Worm (Caenorhabditis elegans) whole organism, young adult: ENCODE results near the gene tbx-8.

Source experiments
- K12H6.12 ChIP-seq: fragments of 200-800 bp; sonication (Bioruptor generic); optimal IDR thresholded peaks from 2 replicates; lab custom pipeline; 2018; ENCODE audit warnings: mild to moderate bottlenecking, missing genetic modification characterization, missing compliant biosample characterization
- ama-1 ChIP-seq, 3 experiments: fragments of 150-350 bp in 1 of 3; sonication (generic microtip) in 2 of 3; optimal IDR thresholded peaks; 2 replicates each; lab custom pipeline; 2014 to 2018; ENCODE audit warnings: missing biosample characterization in 2 of 3, missing genetic modification characterization in 2 of 3, missing genetic modification reagents in 2 of 3
- aptf-2 ChIP-seq: fragments of 200-800 bp; sonication (Bioruptor generic); conservative IDR thresholded peaks from 2 replicates; pipeline ENCODE4 v1.3.6; 2022; ENCODE audit warnings: missing genetic modification reagents, missing genetic modification characterization, missing compliant biosample characterization
- ceh-79 ChIP-seq: sonication (generic microtip); optimal IDR thresholded peaks from 2 replicates; lab custom pipeline; 2017; ENCODE audit warnings: mild to moderate bottlenecking, missing genetic modification characterization, missing compliant biosample characterization
- ets-4 ChIP-seq: fragments of 200-800 bp; sonication (Bioruptor generic); optimal IDR thresholded peaks from 2 replicates; lab custom pipeline; 2018; ENCODE audit warnings: mild to moderate bottlenecking, missing genetic modification characterization, missing compliant biosample characterization
- lin-40 ChIP-seq: sonication (generic microtip); optimal IDR thresholded peaks from 2 replicates; lab custom pipeline; 2016; ENCODE audit warnings: missing genetic modification characterization, mild to moderate bottlenecking, missing compliant biosample characterization, missing genotype, missing genetic modification reagents
- sdz-38 ChIP-seq: sonication (generic microtip); optimal IDR thresholded peaks from 2 replicates; lab custom pipeline; 2016; ENCODE audit warnings: missing genotype, missing genetic modification characterization, missing compliant biosample characterization
- somi-1 ChIP-seq: fragments of 200-800 bp; sonication (Bioruptor generic); optimal IDR thresholded peaks from 2 replicates; lab custom pipeline; 2018; ENCODE audit warnings: mild to moderate bottlenecking, missing genetic modification characterization, missing compliant biosample characterization

ce11 chrIII:10359916-10360315 is 12.8 kb downstream of the tbx-8 start:
- TF ChIP-seq ets-4 (GFP tag; lab: Kevin White, UChicago) = no peak
- no peak for TF ChIP-seq sdz-38 (tag; lab: Kevin White, UChicago)
- TF ChIP-seq ceh-79 (tag; lab: Kevin White, UChicago) = no peak
- TF ChIP-seq K12H6.12 = no peak
- no peak for TF ChIP-seq somi-1 (GFP tag; lab: Kevin White, UChicago)
- no peak for TF ChIP-seq ama-1 (optimal IDR thresholded peaks at IDR 0.05; lab: Kevin White, UChicago)
- TF ChIP-seq ama-1 (GFP tag; optimal IDR thresholded peaks at IDR 0.05; lab: Kevin White, UChicago) = no peak
- no peak for TF ChIP-seq lin-40
- TF ChIP-seq aptf-2 = no peak
